Worm (Caenorhabditis elegans) whole organism, L4 larva: ENCODE results near the gene F22H10.2.

Source experiments
- F26F4.8 ChIP-seq: fragments of 200-800 bp; sonication (Bioruptor generic); conservative IDR thresholded peaks from 2 replicates; pipeline ENCODE4 v1.3.6; 2022; ENCODE audit warnings: missing genetic modification characterization, missing compliant biosample characterization
- dmd-6 ChIP-seq: fragments of 200-800 bp; sonication (Bioruptor generic); IDR thresholded peaks from 2 replicates; pipeline ENCODE4 v1.3.6; 2022; ENCODE audit warnings: missing genetic modification reagents, missing genetic modification characterization, missing compliant biosample characterization
- egl-27 ChIP-seq: sonication (generic microtip); optimal IDR thresholded peaks from 3 replicates; lab custom pipeline; 2017; ENCODE audit warnings: missing biosample characterization, missing genetic modification reagents, missing genetic modification characterization
- fos-1 ChIP-seq: fragments of 150-350 bp; optimal IDR thresholded peaks from 2 replicates; lab custom pipeline; 2014; ENCODE audit warnings: missing biosample characterization, missing genetic modification characterization
- lin-15B ChIP-seq: fragments of 150-350 bp; sonication (generic microtip); optimal IDR thresholded peaks from 3 replicates; lab custom pipeline; 2014; ENCODE audit warnings: missing biosample characterization, missing genetic modification characterization
- lsy-2 ChIP-seq, 2 experiments: fragments of 150-350 bp in 1 of 2; sonication (generic microtip) in 1 of 2; optimal IDR thresholded peaks; 2 replicates each; lab custom pipeline; 2014 to 2017; ENCODE audit warnings: missing biosample characterization in 2 of 2, missing genetic modification characterization in 2 of 2
- nhr-10 ChIP-seq: fragments of 150-350 bp; optimal IDR thresholded peaks from 2 replicates; lab custom pipeline; 2014; ENCODE audit warnings: missing biosample characterization, missing genetic modification characterization
- nhr-77 ChIP-seq: fragments of 150-350 bp; optimal IDR thresholded peaks from 2 replicates; lab custom pipeline; 2014; ENCODE audit warnings: missing biosample characterization, missing genetic modification characterization
- unc-39 ChIP-seq: sonication (generic microtip); optimal IDR thresholded peaks from 2 replicates; lab custom pipeline; 2017; ENCODE audit warnings: missing biosample characterization, missing genetic modification characterization
- zag-1 ChIP-seq: fragments of 150-350 bp; optimal IDR thresholded peaks from 2 replicates; lab custom pipeline; 2014; ENCODE audit warnings: missing biosample characterization, missing genetic modification characterization

DNA sequence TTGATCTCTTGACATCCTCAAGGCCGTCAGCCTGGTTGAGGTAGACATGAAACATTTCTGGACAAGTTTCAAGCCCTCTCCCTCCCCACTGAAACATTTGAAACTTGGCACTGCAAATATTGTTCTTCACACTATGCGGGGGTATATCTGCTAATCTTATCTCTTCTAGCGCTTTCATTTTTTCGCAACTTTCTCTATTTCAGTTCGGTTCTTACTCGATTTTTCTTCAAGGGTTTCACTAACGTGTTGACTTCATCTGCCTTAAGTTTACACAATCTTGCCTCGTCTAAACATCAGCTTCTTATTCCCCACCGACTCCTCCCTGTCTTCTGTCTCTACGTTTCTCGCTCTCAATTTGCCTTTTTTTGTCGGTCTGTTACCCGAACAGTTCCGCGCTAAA lies 49.6 kb upstream of the F22H10.2 start:
- no peak for TF ChIP-seq F26F4.8 (GFP tag; lab: Robert Waterston, UW)
- TF ChIP-seq fos-1, result no peak
- no peak for TF ChIP-seq dmd-6 (GFP tag; lab: Robert Waterston, UW)
- TF ChIP-seq nhr-77 (tag; lab: Kevin White, UChicago), result no peak
- no peak for TF ChIP-seq lsy-2 (tag; optimal IDR thresholded peaks at IDR 0.05; lab: Kevin White, UChicago)
- TF ChIP-seq nhr-10, result no peak
- no peak for TF ChIP-seq zag-1
- no peak for TF ChIP-seq egl-27
- no peak for TF ChIP-seq lin-15B (tag; lab: Kevin White, UChicago)
- no peak for TF ChIP-seq unc-39
